Fruit fly (Drosophila melanogaster): ENCODE results near the gene Der-1.

The Der-1 gene

dm6 chr2L:1925917-1926864 lies 47.6 kb upstream of the Der-1 start (continued):
- TF ChIP-seq row (GFP tag; IDR thresholded peaks at IDR 0.05): peak; percentile 49; the same call in 2 of the 3 replicates
- peak; percentile 36; the same call in 1 of the 2 replicates for TF ChIP-seq E2f1 (GFP tag; IDR thresholded peaks at IDR 0.05)
- peak; percentile 63; the same call in 1 of the 2 replicates for TF ChIP-seq HLH3B (GFP tag; IDR thresholded peaks at IDR 0.05)
- TF ChIP-seq Side (GFP tag; optimal IDR thresholded peaks at IDR 0.05): no peak
- TF ChIP-seq pros (GFP tag; optimal IDR thresholded peaks at IDR 0.05): peak; percentile 26
- no peak for TF ChIP-seq Deaf1 (tag; optimal IDR thresholded peaks at IDR 0.05)
- TF ChIP-seq ewg (GFP tag; optimal IDR thresholded peaks at IDR 0.05): peak; percentile 9
- TF ChIP-seq CG14860 (GFP tag; IDR thresholded peaks at IDR 0.05; ENCODE audit: partially characterized antibody): no peak
- TF ChIP-seq Asciz (GFP tag; optimal IDR thresholded peaks at IDR 0.05): peak; percentile 4
- TF ChIP-seq Camta (GFP tag; optimal IDR thresholded peaks at IDR 0.05): no peak
- TF ChIP-seq hbn (GFP tag; IDR thresholded peaks at IDR 0.05; ENCODE audit: partially characterized antibody): no peak
- peak; percentile 83 for TF ChIP-seq ci (GFP tag; IDR thresholded peaks at IDR 0.05)
- no peak for TF ChIP-seq slou (GFP tag; optimal IDR thresholded peaks at IDR 0.05)
- TF ChIP-seq disco-r (GFP tag; optimal IDR thresholded peaks at IDR 0.05): no peak
- no peak for TF ChIP-seq btn (GFP tag; optimal IDR thresholded peaks at IDR 0.05)
- no peak for TF ChIP-seq Bgb (GFP tag; IDR thresholded peaks at IDR 0.05; ENCODE audit: partially characterized antibody)
- peak; percentile 7 for TF ChIP-seq Ssrp (tag; optimal IDR thresholded peaks at IDR 0.05)
- no peak for TF ChIP-seq toy (GFP tag; IDR thresholded peaks at IDR 0.05)
- peak; percentile 3 to 7 for TF ChIP-seq bsh (GFP tag; optimal IDR thresholded peaks at IDR 0.05)
- no peak for TF ChIP-seq fru (optimal IDR thresholded peaks at IDR 0.05)
- TF ChIP-seq fd96Cb (tag; optimal IDR thresholded peaks at IDR 0.05): peak; percentile 35
- TF ChIP-seq BEAF-32 (GFP tag; optimal IDR thresholded peaks at IDR 0.05): no peak
- TF ChIP-seq lab (GFP tag; optimal IDR thresholded peaks at IDR 0.05): peak; percentile 31
- TF ChIP-seq CG13894 (tag; optimal IDR thresholded peaks at IDR 0.05): no peak
- peak; percentile 18 for TF ChIP-seq kni (GFP tag; optimal IDR thresholded peaks at IDR 0.05)
- no peak for TF ChIP-seq CG31365 (tag; optimal IDR thresholded peaks at IDR 0.05)
- TF ChIP-seq knrl (GFP tag; IDR thresholded peaks at IDR 0.05; ENCODE audit: partially characterized antibody): no peak
- no peak for TF ChIP-seq ara (GFP tag; IDR thresholded peaks at IDR 0.05)
- TF ChIP-seq CG4282 (GFP tag; optimal IDR thresholded peaks at IDR 0.05): no peak
- no peak for TF ChIP-seq CG9797 (GFP tag; optimal IDR thresholded peaks at IDR 0.05)
- TF ChIP-seq bcd (GFP tag; optimal IDR thresholded peaks at IDR 0.05): no peak
- TF ChIP-seq CG7839 (tag; optimal IDR thresholded peaks at IDR 0.05): peak; percentile 6
- no peak for TF ChIP-seq CoRest (tag; optimal IDR thresholded peaks at IDR 0.05)
- no peak for TF ChIP-seq ERR (GFP tag; optimal IDR thresholded peaks at IDR 0.05)
- TF ChIP-seq Xrp1 (GFP tag; IDR thresholded peaks at IDR 0.05): peak; percentile 60; the same call in 1 of the 2 replicates
- TF ChIP-seq run (tag; optimal IDR thresholded peaks at IDR 0.05): no peak
- TF ChIP-seq MESR4 (GFP tag; optimal IDR thresholded peaks at IDR 0.05): no peak
- no peak for TF ChIP-seq chm (GFP tag; IDR thresholded peaks at IDR 0.05)
- TF ChIP-seq cwo (GFP tag; optimal IDR thresholded peaks at IDR 0.05): no peak
- peak; percentile 41 for TF ChIP-seq CG11504 (tag; optimal IDR thresholded peaks at IDR 0.05)
- TF ChIP-seq klu (GFP tag; IDR thresholded peaks at IDR 0.05): no peak
- TF ChIP-seq CG12769 (tag; optimal IDR thresholded peaks at IDR 0.05): peak; percentile 58
- no peak for TF ChIP-seq Dad (GFP tag; optimal IDR thresholded peaks at IDR 0.05)
- no peak for TF ChIP-seq fd64A (GFP tag; optimal IDR thresholded peaks at IDR 0.05)
- TF ChIP-seq Abd-B (GFP tag; optimal IDR thresholded peaks at IDR 0.05): no peak
- TF ChIP-seq sd (tag; optimal IDR thresholded peaks at IDR 0.05): peak; percentile 18
- no peak for TF ChIP-seq CG9876 (GFP tag; optimal IDR thresholded peaks at IDR 0.05)
- no peak for TF ChIP-seq ssp (GFP tag; IDR thresholded peaks at IDR 0.05)

Measured in whole organism, embryonic.